Worm (Caenorhabditis elegans) whole organism, L1 larva: Measurements from ENCODE around the gene cdkl-1.

Experiments used
- C04F5.9 ChIP-seq: sonication (generic microtip); optimal IDR thresholded peaks from 2 replicates; lab custom pipeline; 2016; ENCODE audit warnings: missing genetic modification characterization, missing compliant biosample characterization
- Y116A8C.19 ChIP-seq: sonication (generic microtip); optimal IDR thresholded peaks from 2 replicates; lab custom pipeline; 2016; ENCODE audit warnings: missing compliant biosample characterization, missing genetic modification characterization, borderline replicate concordance
- aly-2 ChIP-seq: fragments of 150-350 bp; optimal IDR thresholded peaks from 2 replicates; lab custom pipeline; 2014; ENCODE audit warnings: missing biosample characterization, missing genetic modification characterization
- ama-1 ChIP-seq: fragments of 150-350 bp; optimal IDR thresholded peaks from 2 replicates; lab custom pipeline; 2014
- blmp-1 ChIP-seq: fragments of 150-350 bp; optimal IDR thresholded peaks from 2 replicates; lab custom pipeline; 2014; ENCODE audit warnings: missing biosample characterization, missing genetic modification characterization
- ceh-63 ChIP-seq: fragments of 200-800 bp; sonication (Bioruptor generic); optimal IDR thresholded peaks from 2 replicates; lab custom pipeline; 2018; ENCODE audit warnings: mild to moderate bottlenecking, missing genetic modification characterization, missing compliant biosample characterization
- ceh-8 ChIP-seq: fragments of 200-800 bp; sonication (Bioruptor generic); optimal IDR thresholded peaks from 2 replicates; lab custom pipeline; 2018; ENCODE audit warnings: mild to moderate bottlenecking, missing genetic modification characterization, moderate library complexity, missing compliant biosample characterization
- ceh-90 ChIP-seq: sonication (generic microtip); optimal IDR thresholded peaks from 2 replicates; lab custom pipeline; 2016; ENCODE audit warnings: missing genetic modification characterization, missing compliant biosample characterization
- dsc-1 ChIP-seq: sonication (generic microtip); optimal IDR thresholded peaks from 2 replicates; lab custom pipeline; 2016; ENCODE audit warnings: mild to moderate bottlenecking, missing genetic modification characterization, missing compliant biosample characterization
- efl-1 ChIP-seq, 4 experiments: fragments of 150-350 bp; optimal IDR thresholded peaks in 3 of 4; peaks in 1 of 4; 1 replicate in 1 of 4; 2 replicates in 3 of 4; lab custom pipeline; 2014; ENCODE audit warnings: missing biosample characterization in 2 of 4, missing genetic modification characterization in 2 of 4, missing genetic modification reagents in 2 of 4
- elt-2 ChIP-seq: sonication (generic microtip); optimal IDR thresholded peaks from 2 replicates; lab custom pipeline; 2016; ENCODE audit warnings: missing genetic modification characterization, mild to moderate bottlenecking, inconsistent platforms, missing compliant biosample characterization, missing genetic modification reagents
- fkh-10 ChIP-seq: sonication (generic microtip); optimal IDR thresholded peaks from 2 replicates; lab custom pipeline; 2017; ENCODE audit warnings: missing biosample characterization, missing genetic modification reagents, missing genetic modification characterization
- fkh-4 ChIP-seq: sonication (generic microtip); optimal IDR thresholded peaks from 2 replicates; lab custom pipeline; 2016; ENCODE audit warnings: missing compliant biosample characterization, missing genetic modification characterization, borderline replicate concordance
- grh-1 ChIP-seq: fragments of 200-800 bp; sonication (Bioruptor generic); IDR thresholded peaks from 2 replicates; pipeline ENCODE4 v1.3.6; 2022; ENCODE audit warnings: missing genetic modification reagents, missing genetic modification characterization, missing compliant biosample characterization
- hpl-2 ChIP-seq: fragments of 150-350 bp; optimal IDR thresholded peaks from 2 replicates; lab custom pipeline; 2014; ENCODE audit warnings: missing biosample characterization, missing genetic modification reagents, missing genetic modification characterization
- irx-1 ChIP-seq: sonication (generic microtip); optimal IDR thresholded peaks from 2 replicates; lab custom pipeline; 2016; ENCODE audit warnings: missing genetic modification characterization, missing compliant biosample characterization
- isw-1 ChIP-seq: fragments of 200-800 bp; sonication (Bioruptor generic); IDR thresholded peaks from 2 replicates; pipeline ENCODE4 v1.3.6; 2022; ENCODE audit warnings: missing genetic modification characterization, missing compliant biosample characterization
- lin-14 ChIP-seq: fragments of 200-800 bp; sonication (Bioruptor generic); optimal IDR thresholded peaks from 2 replicates; lab custom pipeline; 2018; ENCODE audit warnings: mild to moderate bottlenecking, missing genetic modification characterization, moderate library complexity, missing compliant biosample characterization
- lin-15B ChIP-seq: fragments of 150-350 bp; sonication (generic microtip); optimal IDR thresholded peaks from 3 replicates; lab custom pipeline; 2014; ENCODE audit warnings: missing biosample characterization, missing genetic modification characterization
- lin-35 ChIP-seq, 2 experiments: fragments of 150-350 bp; optimal IDR thresholded peaks; 2 replicates each; lab custom pipeline; 2014; ENCODE audit warnings: missing biosample characterization in 2 of 2, missing genetic modification characterization in 2 of 2, missing genetic modification reagents in 2 of 2
- lir-3 ChIP-seq: sonication (generic microtip); optimal IDR thresholded peaks from 2 replicates; lab custom pipeline; 2016; ENCODE audit warnings: mild to moderate bottlenecking, missing genetic modification characterization, moderate library complexity, missing compliant biosample characterization; ENCODE audit not compliant: poor library complexity
- lsy-2 ChIP-seq, 2 experiments: fragments of 150-350 bp; optimal IDR thresholded peaks; 2 replicates each; lab custom pipeline; 2014; ENCODE audit warnings: missing biosample characterization in 2 of 2, missing genetic modification characterization in 2 of 2
- mep-1 ChIP-seq: fragments of 150-350 bp; optimal IDR thresholded peaks from 2 replicates; lab custom pipeline; 2014; ENCODE audit warnings: missing biosample characterization, missing genetic modification characterization
- nhr-20 ChIP-seq: sonication (generic microtip); optimal IDR thresholded peaks from 2 replicates; lab custom pipeline; 2016; ENCODE audit warnings: mild to moderate bottlenecking, missing genetic modification characterization, missing compliant biosample characterization
- nhr-28 ChIP-seq: fragments of 150-350 bp; optimal IDR thresholded peaks from 2 replicates; lab custom pipeline; 2014; ENCODE audit warnings: missing biosample characterization, missing genetic modification characterization
- nhr-71 ChIP-seq: sonication (generic microtip); optimal IDR thresholded peaks from 2 replicates; lab custom pipeline; 2016; ENCODE audit warnings: mild to moderate bottlenecking, missing genetic modification characterization, moderate library complexity, missing compliant biosample characterization
- nhr-85 ChIP-seq: sonication (generic microtip); peaks from one replicate; lab custom pipeline; 2016; ENCODE audit warnings: missing genetic modification characterization, inconsistent platforms, missing compliant biosample characterization
- snu-23 ChIP-seq: sonication (generic microtip); optimal IDR thresholded peaks from 2 replicates; lab custom pipeline; 2016; ENCODE audit warnings: missing genetic modification characterization, missing compliant biosample characterization
- sptf-1 ChIP-seq: fragments of 150-350 bp; optimal IDR thresholded peaks from 2 replicates; lab custom pipeline; 2014; ENCODE audit warnings: missing biosample characterization, missing genetic modification characterization
- tbx-2 ChIP-seq: sonication (generic microtip); optimal IDR thresholded peaks from 2 replicates; lab custom pipeline; 2016; ENCODE audit warnings: missing genetic modification characterization, missing compliant biosample characterization
- tlp-1 ChIP-seq: fragments of 150-350 bp; optimal IDR thresholded peaks from 2 replicates; lab custom pipeline; 2014; ENCODE audit warnings: missing biosample characterization, missing genetic modification characterization
- unc-62 ChIP-seq: fragments of 150-350 bp; optimal IDR thresholded peaks from 2 replicates; lab custom pipeline; 2014; ENCODE audit warnings: missing biosample characterization, missing genetic modification reagents, missing genetic modification characterization
- unc-98 ChIP-seq: fragments of 200-800 bp; sonication (Bioruptor generic); IDR thresholded peaks from 2 replicates; pipeline ENCODE4 v1.3.6; 2022; ENCODE audit warnings: missing genetic modification characterization, missing compliant biosample characterization
- xbp-1 ChIP-seq: sonication (generic microtip); optimal IDR thresholded peaks from 2 replicates; lab custom pipeline; 2016; ENCODE audit warnings: missing genetic modification characterization, missing compliant biosample characterization
- zag-1 ChIP-seq: fragments of 150-350 bp; optimal IDR thresholded peaks from 2 replicates; lab custom pipeline; 2014; ENCODE audit warnings: missing biosample characterization, missing genetic modification characterization
- ztf-11 ChIP-seq, 2 experiments: sonication (generic microtip); optimal IDR thresholded peaks; 2 replicates each; lab custom pipeline; 2016 to 2017; ENCODE audit warnings: missing genetic modification characterization in 2 of 2, missing biosample characterization in 1 of 2, missing compliant biosample characterization in 1 of 2
- ztf-4 ChIP-seq: fragments of 150-350 bp; optimal IDR thresholded peaks from 2 replicates; lab custom pipeline; 2014; ENCODE audit warnings: missing biosample characterization, missing genetic modification characterization

Gene cdkl-1

DNA sequence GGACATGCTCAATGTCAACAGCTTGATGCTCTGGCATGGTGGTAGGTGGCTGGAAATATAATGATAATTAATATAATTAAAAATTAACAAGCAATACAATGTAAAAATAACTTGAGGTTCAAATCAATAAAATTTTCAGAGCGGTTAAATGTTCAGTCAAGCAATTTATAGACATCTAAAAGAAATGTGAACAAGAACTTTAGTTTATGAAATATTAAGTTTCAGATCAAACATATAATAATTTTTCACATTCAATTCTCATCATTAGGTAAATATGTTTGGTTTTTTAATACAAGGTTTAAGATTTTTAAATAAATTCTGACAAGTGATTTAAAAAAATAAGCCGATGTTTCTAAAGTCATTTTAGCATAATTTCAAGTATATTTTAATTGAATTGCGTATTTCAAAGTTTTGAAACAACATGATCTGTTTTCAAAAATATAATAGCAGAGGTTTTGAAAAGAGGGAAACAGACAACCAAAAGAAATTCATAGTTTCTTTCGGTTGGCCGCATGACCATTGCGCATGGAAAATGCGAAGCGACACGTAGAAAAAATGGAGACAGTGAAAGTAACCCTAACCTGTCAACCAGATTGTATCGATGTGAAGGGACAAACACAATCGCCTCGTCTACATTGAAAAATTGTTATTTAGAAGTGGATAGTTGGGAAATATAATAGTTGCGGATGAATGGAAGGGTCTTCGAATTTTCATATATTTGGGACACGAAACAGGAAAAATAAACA, 38.3 kb upstream of the cdkl-1 start, which contains the start of gene T04C12.11 (continued):
- TF ChIP-seq nhr-20 (tag; lab: Kevin White, UChicago) (peak; percentile 66), lsy-2 (tag; optimal IDR thresholded peaks at IDR 0.05; lab: Kevin White, UChicago) (peak in 1 of 2 experiments; percentile 30), tbx-2 (no peak), sptf-1 (tag; lab: Kevin White, UChicago) (no peak), tlp-1 (tag; lab: Kevin White, UChicago) (no peak), nhr-85 (tag; lab: Kevin White, UChicago) (peak; percentile 85), snu-23 (GFP tag; lab: Kevin White, UChicago) (peak; percentile 65)

DNA sequence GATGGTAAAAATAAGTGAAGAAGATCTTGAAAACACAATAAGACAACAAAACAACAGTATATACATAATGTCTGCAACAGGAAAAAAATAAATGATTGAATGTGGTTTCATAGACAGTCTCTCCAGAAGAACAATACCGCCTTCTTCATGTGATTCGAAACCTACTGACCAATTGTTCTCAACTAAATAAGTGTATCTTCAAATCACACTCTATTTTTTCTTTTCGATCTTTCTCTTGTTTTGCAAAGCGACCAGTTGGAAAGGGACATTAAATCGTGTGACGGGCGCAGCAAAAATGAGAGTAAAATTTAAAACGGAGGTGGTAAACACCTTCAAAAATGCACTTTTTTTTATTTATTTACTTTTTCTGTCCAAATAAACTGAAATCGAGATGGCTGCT, 36.8 kb upstream of the cdkl-1 start:
- TF ChIP-seq nhr-28 (tag; lab: Kevin White, UChicago) (no peak), mep-1 (tag; lab: Kevin White, UChicago) (peak; percentile 23), fkh-10 (no peak), efl-1 (optimal IDR thresholded peaks at IDR 0.05; lab: Kevin White, UChicago) (no peak), efl-1 (GFP tag; optimal IDR thresholded peaks at IDR 0.05 in 1 of 2; lab: Kevin White, UChicago) (no peak), tlp-1 (tag; lab: Kevin White, UChicago) (no peak), unc-62 (no peak), isw-1 (GFP tag; lab: Robert Waterston, UW) (no peak), nhr-85 (tag; lab: Kevin White, UChicago) (peak; percentile 70), snu-23 (GFP tag; lab: Kevin White, UChicago) (peak; percentile 40), xbp-1 (no peak), Y116A8C.19 (no peak), irx-1 (tag; lab: Kevin White, UChicago) (no peak), lin-35 (GFP tag; optimal IDR thresholded peaks at IDR 0.05; lab: Kevin White, UChicago) (peak in 1 of 2 experiments; percentile 15), aly-2 (tag; lab: Kevin White, UChicago) (no peak), nhr-71 (tag; lab: Kevin White, UChicago) (peak; percentile 12), fkh-4 (tag; lab: Kevin White, UChicago) (no peak), unc-98 (GFP tag; lab: Robert Waterston, UW) (no peak), C04F5.9 (tag; lab: Kevin White, UChicago) (no peak), zag-1 (tag; lab: Kevin White, UChicago) (no peak), blmp-1 (tag; lab: Kevin White, UChicago) (peak; percentile 90), ceh-90 (tag; lab: Kevin White, UChicago) (no peak), ceh-8 (GFP tag; lab: Kevin White, UChicago) (no peak), ceh-63 (no peak), elt-2 (tag; lab: Kevin White, UChicago) (no peak), nhr-20 (tag; lab: Kevin White, UChicago) (peak; percentile 36), grh-1 (GFP tag; lab: Robert Waterston, UW) (no peak), lin-14 (GFP tag; lab: Kevin White, UChicago) (peak; percentile 62)
- TF ChIP-seq, all 84 proteins: peak for 8

DNA sequence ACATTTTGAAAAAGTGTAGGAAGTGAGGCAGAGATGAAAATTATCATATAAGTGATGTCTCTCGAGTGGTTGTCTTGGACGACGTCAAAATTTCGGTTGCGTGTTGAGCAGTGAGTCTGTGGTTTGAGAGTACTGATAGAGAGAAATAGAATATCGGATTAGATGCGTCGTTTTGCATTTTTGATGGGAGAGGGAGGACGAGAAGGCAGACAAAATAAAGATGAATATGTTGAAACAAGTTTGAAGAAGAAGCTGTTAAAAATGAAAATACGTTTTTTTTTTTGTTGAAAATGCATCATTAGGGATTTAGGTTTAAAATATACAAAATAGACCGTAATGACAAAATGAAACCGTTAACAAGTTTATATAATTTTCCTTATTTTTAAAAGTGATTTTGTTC, 35.6 kb upstream of the cdkl-1 start, which contains the start of gene T04C12.9:
T04C12.9 (minus strand) TSS at position 101 of the 400 bp plus-strand sequence.
- no peak for TF ChIP-seq aly-2 (tag; lab: Kevin White, UChicago)
- no peak for TF ChIP-seq isw-1 (GFP tag; lab: Robert Waterston, UW)
- TF ChIP-seq ama-1 (lab: Kevin White, UChicago), result no peak
- no peak for TF ChIP-seq dsc-1 (tag; lab: Kevin White, UChicago)
- no peak for TF ChIP-seq lin-15B (tag; lab: Kevin White, UChicago)
- TF ChIP-seq hpl-2 (GFP tag; lab: Kevin White, UChicago), result no peak
- TF ChIP-seq lir-3 (tag; lab: Kevin White, UChicago), result no peak
- TF ChIP-seq unc-98 (GFP tag; lab: Robert Waterston, UW), result no peak
- TF ChIP-seq lin-14 (GFP tag; lab: Kevin White, UChicago), result no peak
- no peak for TF ChIP-seq ztf-11 (tag; optimal IDR thresholded peaks at IDR 0.05; lab: Kevin White, UChicago)
- no peak for TF ChIP-seq ceh-8 (GFP tag; lab: Kevin White, UChicago)
- no peak for TF ChIP-seq ztf-4 (tag; lab: Kevin White, UChicago)
- no peak for TF ChIP-seq ceh-90 (tag; lab: Kevin White, UChicago)
